Fruit fly (Drosophila melanogaster): ENCODE measurements around the gene CG5167.

dm6 chr3R:12364580-12364979 is 41.8 kb upstream of the CG5167 start, which contains the start of gene Tim17a1:
- no peak for TF ChIP-seq CG18476 (GFP tag; optimal IDR thresholded peaks at IDR 0.05)
- no peak for TF ChIP-seq jing (GFP tag; optimal IDR thresholded peaks at IDR 0.05)
- TF ChIP-seq crol (GFP tag; IDR thresholded peaks at IDR 0.05) = no peak
- no peak for TF ChIP-seq CG9876 (GFP tag; optimal IDR thresholded peaks at IDR 0.05)
- TF ChIP-seq Stat92E (GFP tag; optimal IDR thresholded peaks at IDR 0.05) = no peak
- no peak for TF ChIP-seq CG14710 (tag; optimal IDR thresholded peaks at IDR 0.05)
- TF ChIP-seq Deaf1 (tag; optimal IDR thresholded peaks at IDR 0.05) = no peak
- no peak for TF ChIP-seq gro (GFP tag; optimal IDR thresholded peaks at IDR 0.05)
- TF ChIP-seq Gug (GFP tag; IDR thresholded peaks at IDR 0.05) = no peak

Data from whole organism, embryonic.